Fruit fly (Drosophila melanogaster) whole organism, embryonic: ENCODE results near the gene CG14965.

ENCODE experiments used
- BEAF-32 ChIP-seq: fragments of 200-800 bp; sonication (Bioruptor generic); optimal IDR thresholded peaks from 3 replicates; lab custom pipeline; 2017; ENCODE audit warnings: missing biosample characterization, missing genetic modification characterization, mild to moderate bottlenecking, moderate library complexity, missing genetic modification reagents
- Bdp1 ChIP-seq: fragments of 200-800 bp; sonication (Bioruptor generic); optimal IDR thresholded peaks from 3 replicates; lab custom pipeline; 2016; ENCODE audit warnings: missing biosample characterization, missing genetic modification characterization
- CG11504 ChIP-seq: fragments of 200-800 bp; sonication (Bioruptor generic); optimal IDR thresholded peaks from 3 replicates; lab custom pipeline; 2019; ENCODE audit warnings: missing biosample characterization, mild to moderate bottlenecking, missing genetic modification characterization, moderate library complexity
- CG12299 ChIP-seq: fragments of 200-800 bp; sonication (Bioruptor generic); optimal IDR thresholded peaks from 2 replicates; lab custom pipeline; 2018; ENCODE audit warnings: missing biosample characterization, mild to moderate bottlenecking, missing genetic modification characterization
- CG12744 ChIP-seq: fragments of 200-800 bp; sonication (Bioruptor generic); optimal IDR thresholded peaks from 2 replicates; lab custom pipeline; 2016; ENCODE audit warnings: missing biosample characterization, missing genetic modification characterization
- CG12942 ChIP-seq: fragments of 200-800 bp; sonication (Bioruptor generic); optimal IDR thresholded peaks from 3 replicates; lab custom pipeline; 2016; ENCODE audit warnings: missing biosample characterization, missing genetic modification characterization
- CG14014 ChIP-seq: fragments of 200-800 bp; sonication (Bioruptor generic); IDR thresholded peaks from 2 replicates; pipeline ENCODE4 v1.3.6; 2022; ENCODE audit warnings: missing biosample characterization, missing genetic modification characterization
- CG15073 ChIP-seq: fragments of 200-800 bp; sonication (Bioruptor generic); optimal IDR thresholded peaks from 2 replicates; lab custom pipeline; 2016; ENCODE audit warnings: missing biosample characterization, missing genetic modification characterization
- CG1603 ChIP-seq: fragments of 200-800 bp; sonication (Bioruptor generic); optimal IDR thresholded peaks from 2 replicates; lab custom pipeline; 2019; ENCODE audit warnings: missing biosample characterization, mild to moderate bottlenecking, missing genetic modification characterization, moderate library complexity
- CG34376 ChIP-seq: fragments of 200-800 bp; sonication (Bioruptor generic); optimal IDR thresholded peaks from 2 replicates; lab custom pipeline; 2018; ENCODE audit warnings: missing biosample characterization, mild to moderate bottlenecking, missing genetic modification characterization
- CG43689 ChIP-seq: fragments of 200-800 bp; sonication (Bioruptor generic); IDR thresholded peaks from 2 replicates; pipeline ENCODE4 v1.3.6; 2022; ENCODE audit warnings: missing biosample characterization, missing genetic modification characterization
- CG4404 ChIP-seq: fragments of 200-800 bp; sonication (Bioruptor generic); IDR thresholded peaks from 2 replicates; pipeline ENCODE4 v1.3.6; 2022; ENCODE audit warnings: missing biosample characterization, missing genetic modification characterization
- CG4617 ChIP-seq: fragments of 200-800 bp; sonication (Bioruptor generic); optimal IDR thresholded peaks from 3 replicates; lab custom pipeline; 2016; ENCODE audit warnings: missing biosample characterization, missing genetic modification characterization, borderline replicate concordance
- CG6854 ChIP-seq: fragments of 200-800 bp; sonication (Bioruptor generic); optimal IDR thresholded peaks from 3 replicates; lab custom pipeline; 2017; ENCODE audit warnings: missing biosample characterization, mild to moderate bottlenecking, missing genetic modification characterization
- CG9817 ChIP-seq: fragments of 200-800 bp; sonication (Bioruptor generic); optimal IDR thresholded peaks from 2 replicates; lab custom pipeline; 2018; ENCODE audit warnings: missing biosample characterization, mild to moderate bottlenecking, missing genetic modification characterization, moderate library complexity
- CHES-1-like ChIP-seq: fragments of 200-800 bp; sonication (Bioruptor generic); optimal IDR thresholded peaks from 2 replicates; lab custom pipeline; 2016; ENCODE audit warnings: missing biosample characterization, missing genetic modification characterization
- D19A ChIP-seq: fragments of 200-800 bp; optimal IDR thresholded peaks from 3 replicates; lab custom pipeline; 2019; ENCODE audit warnings: missing biosample characterization, mild to moderate bottlenecking, missing genetic modification characterization, moderate library complexity
- Doc3 ChIP-seq: fragments of 200-800 bp; sonication (Bioruptor generic); IDR thresholded peaks from 3 replicates; pipeline ENCODE4 v1.3.6; 2022; ENCODE audit warnings: missing biosample characterization, missing genetic modification characterization; ENCODE audit not compliant: partially characterized antibody
- HLH4C ChIP-seq: fragments of 200-800 bp; sonication (Bioruptor generic); IDR thresholded peaks from 3 replicates; pipeline ENCODE4 v1.3.6; 2022; ENCODE audit warnings: missing biosample characterization, missing genetic modification characterization; ENCODE audit not compliant: partially characterized antibody
- HmgZ ChIP-seq: fragments of 200-800 bp; sonication (Bioruptor generic); optimal IDR thresholded peaks from 2 replicates; lab custom pipeline; 2018; ENCODE audit warnings: missing biosample characterization, mild to moderate bottlenecking, missing genetic modification characterization
- Hr39 ChIP-seq: fragments of >200 bp; optimal IDR thresholded peaks from 2 replicates; lab custom pipeline; 2017
- Kr ChIP-seq: fragments of 200-800 bp; sonication (Bioruptor generic); optimal IDR thresholded peaks from 2 replicates; lab custom pipeline; 2017; ENCODE audit warnings: missing biosample characterization, mild to moderate bottlenecking, missing genetic modification characterization
- MTF-1 ChIP-seq: fragments of 200-800 bp; sonication (Bioruptor generic); optimal IDR thresholded peaks from 2 replicates; lab custom pipeline; 2018; ENCODE audit warnings: missing biosample characterization, mild to moderate bottlenecking, missing genetic modification characterization, borderline replicate concordance
- Pdp1 ChIP-seq, 2 experiments: fragments of 200-800 bp; sonication (Bioruptor generic); optimal IDR thresholded peaks; 3 replicates each; lab custom pipeline; 2016; ENCODE audit warnings: missing biosample characterization in 2 of 2, missing genetic modification characterization in 2 of 2, mild to moderate bottlenecking in 1 of 2, moderate library complexity in 1 of 2
- Scr ChIP-seq: fragments of 200-800 bp; sonication (Bioruptor generic); IDR thresholded peaks from 2 replicates; pipeline ENCODE4 v1.3.6; 2022; ENCODE audit warnings: missing biosample characterization, missing genetic modification characterization; ENCODE audit not compliant: partially characterized antibody
- Six4 ChIP-seq: fragments of 200-800 bp; sonication (Bioruptor generic); optimal IDR thresholded peaks from 2 replicates; lab custom pipeline; 2016; ENCODE audit warnings: missing biosample characterization, missing genetic modification characterization
- Spps ChIP-seq: fragments of 200-800 bp; sonication (Bioruptor generic); optimal IDR thresholded peaks from 2 replicates; lab custom pipeline; 2018; ENCODE audit warnings: missing biosample characterization, mild to moderate bottlenecking, missing genetic modification characterization
- al ChIP-seq: fragments of 200-800 bp; sonication (Bioruptor generic); IDR thresholded peaks from 2 replicates; pipeline ENCODE4 v1.3.6; 2022; ENCODE audit warnings: missing biosample characterization, missing genetic modification characterization
- caup ChIP-seq: fragments of 200-800 bp; sonication (Bioruptor generic); optimal IDR thresholded peaks from 3 replicates; lab custom pipeline; 2017; ENCODE audit warnings: missing biosample characterization, mild to moderate bottlenecking, missing genetic modification characterization, moderate library complexity; ENCODE audit not compliant: severe bottlenecking
- corto ChIP-seq: fragments of 200-800 bp; sonication (Bioruptor generic); optimal IDR thresholded peaks from 2 replicates; lab custom pipeline; 2016; ENCODE audit warnings: missing biosample characterization, mild to moderate bottlenecking, missing genetic modification characterization, moderate library complexity
- dan ChIP-seq: fragments of 200-800 bp; sonication (Bioruptor generic); IDR thresholded peaks from 2 replicates; pipeline ENCODE4 v1.3.6; 2022; ENCODE audit warnings: missing biosample characterization, missing genetic modification characterization
- danr ChIP-seq: fragments of 200-800 bp; sonication (Bioruptor generic); IDR thresholded peaks from 2 replicates; pipeline ENCODE4 v1.3.6; 2022; ENCODE audit warnings: missing biosample characterization, missing genetic modification characterization
- dysf ChIP-seq: fragments of 200-800 bp; sonication (Bioruptor generic); IDR thresholded peaks from 3 replicates; pipeline ENCODE4 v1.3.6; 2022; ENCODE audit warnings: missing biosample characterization, missing genetic modification characterization
- en ChIP-seq: fragments of 200-800 bp; sonication (Bioruptor generic); optimal IDR thresholded peaks from 2 replicates; lab custom pipeline; 2016; ENCODE audit warnings: missing biosample characterization, missing genetic modification characterization
- gfzf ChIP-seq: fragments of 200-800 bp; sonication (Bioruptor generic); optimal IDR thresholded peaks from 2 replicates; lab custom pipeline; 2016; ENCODE audit warnings: missing biosample characterization, mild to moderate bottlenecking, missing genetic modification characterization, moderate library complexity
- hkb ChIP-seq, 2 experiments: fragments of 200-800 bp in 1 of 2; fragments of >200 bp in 1 of 2; sonication (Bioruptor generic) in 1 of 2; IDR thresholded peaks in 1 of 2; optimal IDR thresholded peaks in 1 of 2; 2 replicates each; pipeline versions ENCODE4 v1.3.6 to Lab custom; 2017 to 2022; ENCODE audit warnings: missing biosample characterization in 1 of 2, missing genetic modification characterization in 1 of 2
- hth ChIP-seq: fragments of >200 bp; optimal IDR thresholded peaks from 2 replicates; lab custom pipeline; 2017; ENCODE audit warnings: inconsistent platforms
- klu ChIP-seq: fragments of 200-800 bp; sonication (Bioruptor generic); IDR thresholded peaks from 2 replicates; pipeline ENCODE4 v1.3.6; 2022; ENCODE audit warnings: missing biosample characterization, missing genetic modification characterization
- knrl ChIP-seq: fragments of 200-800 bp; sonication (Bioruptor generic); IDR thresholded peaks from 3 replicates; pipeline ENCODE4 v1.3.6; 2022; ENCODE audit warnings: missing biosample characterization, missing genetic modification characterization; ENCODE audit not compliant: partially characterized antibody
- mirr ChIP-seq: fragments of 200-800 bp; sonication (Bioruptor generic); optimal IDR thresholded peaks from 3 replicates; lab custom pipeline; 2018; ENCODE audit warnings: missing biosample characterization, mild to moderate bottlenecking, missing genetic modification characterization
- oc ChIP-seq: fragments of 200-800 bp; sonication (Bioruptor generic); optimal IDR thresholded peaks from 2 replicates; lab custom pipeline; 2018; ENCODE audit warnings: missing biosample characterization, mild to moderate bottlenecking, missing genetic modification characterization, moderate library complexity
- odd ChIP-seq: fragments of 200-800 bp; sonication (Bioruptor generic); optimal IDR thresholded peaks from 2 replicates; lab custom pipeline; 2017; ENCODE audit warnings: missing biosample characterization, mild to moderate bottlenecking, missing genetic modification characterization
- onecut ChIP-seq: fragments of 200-800 bp; sonication (Bioruptor generic); IDR thresholded peaks from 2 replicates; pipeline ENCODE4 v1.3.6; 2022; ENCODE audit warnings: missing biosample characterization, missing genetic modification characterization
- pan ChIP-seq, 4 experiments: fragments of >200 bp in 3 of 4; fragments of 200-800 bp in 1 of 4; sonication (Bioruptor generic) in 1 of 4; optimal IDR thresholded peaks in 3 of 4; IDR thresholded peaks in 1 of 4; 2 replicates each; pipeline versions ENCODE4 v1.3.6 to Lab custom; 2017 to 2022; ENCODE audit warnings: missing biosample characterization in 2 of 4, missing genetic modification characterization in 2 of 4, mixed read lengths in 1 of 4
- sd ChIP-seq: fragments of 200-800 bp; sonication (Bioruptor generic); optimal IDR thresholded peaks from 3 replicates; lab custom pipeline; 2018; ENCODE audit warnings: missing biosample characterization, mild to moderate bottlenecking, missing genetic modification characterization, moderate library complexity
- slbo ChIP-seq: fragments of 200-800 bp; sonication (Bioruptor generic); IDR thresholded peaks from 2 replicates; pipeline ENCODE4 v1.3.6; 2022; ENCODE audit warnings: missing biosample characterization, missing genetic modification characterization
- tin ChIP-seq: fragments of 200-800 bp; sonication (Bioruptor generic); optimal IDR thresholded peaks from 3 replicates; lab custom pipeline; 2016; ENCODE audit warnings: missing biosample characterization, missing genetic modification characterization
- ttk ChIP-seq: fragments of 200-800 bp; sonication (Bioruptor generic); IDR thresholded peaks from 2 replicates; pipeline ENCODE4 v2.1.2; 2022; ENCODE audit warnings: missing biosample characterization, missing genetic modification characterization
- unpg ChIP-seq: fragments of 200-800 bp; sonication (Bioruptor generic); optimal IDR thresholded peaks from 3 replicates; lab custom pipeline; 2018; ENCODE audit warnings: missing biosample characterization, mild to moderate bottlenecking, missing genetic modification characterization, moderate library complexity
- vfl ChIP-seq: fragments of 200-800 bp; sonication (Bioruptor generic); optimal IDR thresholded peaks from 2 replicates; lab custom pipeline; 2016; ENCODE audit warnings: missing biosample characterization, missing genetic modification characterization

The CG14965 gene

dm6 chr3L:3192333-3192894 is at the start of gene CG14965 (continued):
- TF ChIP-seq Doc3 (GFP tag; lab: Robert Waterston, UW) (peak; percentile 90), gfzf (GFP tag; lab: Kevin White, UChicago) (no peak), CG1603 (tag; lab: Kevin White, UChicago) (no peak), en (GFP tag; lab: Kevin White, UChicago) (no peak), CG4404 (no peak), CHES-1-like (GFP tag; lab: Kevin White, UChicago) (no peak), D19A (tag; lab: Kevin White, UChicago) (no peak), al (GFP tag; lab: Robert Waterston, UW) (no peak), knrl (GFP tag; lab: Robert Waterston, UW) (peak; percentile 91), HmgZ (tag; lab: Kevin White, UChicago) (no peak), slbo (GFP tag; lab: Robert Waterston, UW) (no peak), CG9817 (tag; lab: Kevin White, UChicago) (no peak), BEAF-32 (GFP tag; lab: Kevin White, UChicago) (peak; percentile 95), dan (GFP tag; lab: Robert Waterston, UW) (no peak), HLH4C (GFP tag; lab: Robert Waterston, UW) (peak; percentile 91), Pdp1 (GFP tag; optimal IDR thresholded peaks at IDR 0.05; lab: Kevin White, UChicago) (no peak), klu (no peak), mirr (no peak), CG14014 (no peak), CG12299 (tag; lab: Kevin White, UChicago) (no peak), hkb (optimal IDR thresholded peaks at IDR 0.05; lab: Kevin White, UChicago) (peak; percentile 34), hkb (GFP tag; IDR thresholded peaks at IDR 0.05; lab: Robert Waterston, UW) (no peak), unpg (GFP tag; lab: Kevin White, UChicago) (no peak), dysf (no peak), ttk (GFP tag; lab: Robert Waterston, UW) (no peak), pan (optimal IDR thresholded peaks at IDR 0.05; lab: Kevin White, UChicago) (no peak), pan (GFP tag; optimal IDR thresholded peaks at IDR 0.05 in 1 of 2, IDR thresholded peaks at IDR 0.05 in 1 of 2) (no peak), CG34376 (no peak), CG43689 (GFP tag; lab: Robert Waterston, UW) (no peak), odd (GFP tag; lab: Kevin White, UChicago) (no peak), Bdp1 (GFP tag; lab: Kevin White, UChicago) (no peak), caup (GFP tag; lab: Kevin White, UChicago) (no peak), CG11504 (tag; lab: Kevin White, UChicago) (no peak), CG4617 (GFP tag; lab: Kevin White, UChicago) (no peak), tin (GFP tag; lab: Kevin White, UChicago) (no peak), Kr (GFP tag; lab: Kevin White, UChicago) (no peak), sd (no peak), vfl (no peak), corto (no peak), CG6854 (GFP tag; lab: Kevin White, UChicago) (no peak), Scr (GFP tag; lab: Robert Waterston, UW) (peak; percentile 94), CG15073 (GFP tag; lab: Kevin White, UChicago) (no peak), danr (GFP tag; lab: Robert Waterston, UW) (no peak), Hr39 (no peak), MTF-1 (no peak), CG12942 (GFP tag; lab: Kevin White, UChicago) (no peak), hth (lab: Kevin White, UChicago) (no peak), Spps (tag; lab: Kevin White, UChicago) (no peak), onecut (GFP tag; lab: Robert Waterston, UW) (no peak), CG12744 (no peak), oc (no peak), Six4 (GFP tag; lab: Kevin White, UChicago) (no peak)
